Fruit fly (Drosophila melanogaster): ENCODE data around the gene dpr16.

dpr16 gene

DNA sequence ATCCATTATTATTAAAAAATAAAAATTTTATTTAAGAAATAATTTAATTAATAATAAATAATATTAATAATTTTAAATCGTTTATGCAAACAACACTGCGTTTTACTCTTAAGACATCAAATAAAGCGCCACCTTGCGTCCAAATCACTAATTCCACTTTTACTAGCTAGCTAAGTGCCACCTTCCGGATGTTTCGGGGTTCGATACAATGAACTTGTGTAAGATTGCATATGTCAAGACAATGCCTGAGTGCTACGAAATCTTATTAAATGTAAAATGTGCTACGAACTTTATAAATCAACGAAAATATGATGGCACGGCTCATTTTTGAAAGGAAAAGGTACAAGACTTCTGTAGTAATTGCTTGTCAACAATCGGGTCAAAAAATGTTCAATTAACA, 23.8 kb upstream of the dpr16 start (continued):
- TF ChIP-seq Mrtf (GFP tag; IDR thresholded peaks at IDR 0.05) (no peak), dpn (GFP tag; optimal IDR thresholded peaks at IDR 0.05) (peak; percentile 79 to 80), CG17328 (GFP tag; IDR thresholded peaks at IDR 0.05) (no peak), CG11093 (GFP tag; IDR thresholded peaks at IDR 0.05) (no peak; the same call in 2 of the 3 replicates), pzg (GFP tag; optimal IDR thresholded peaks at IDR 0.05) (peak; percentile 53), lab (GFP tag; optimal IDR thresholded peaks at IDR 0.05) (peak; percentile 46), corto (GFP tag; optimal IDR thresholded peaks at IDR 0.05) (no peak), Max (GFP tag; optimal IDR thresholded peaks at IDR 0.05) (peak; percentile 5), Awh (GFP tag; IDR thresholded peaks at IDR 0.05) (peak; percentile 60; the same call in 1 of the 2 replicates), CG18476 (GFP tag; optimal IDR thresholded peaks at IDR 0.05) (peak; percentile 36), CG17359 (tag; optimal IDR thresholded peaks at IDR 0.05) (peak; percentile 71), CG43689 (GFP tag; IDR thresholded peaks at IDR 0.05) (0 out of 2 replicates have a peak, but pooled peaks have one; percentile 16), CG10979 (tag; optimal IDR thresholded peaks at IDR 0.05) (peak; percentile 65), aop (GFP tag; IDR thresholded peaks at IDR 0.05) (no peak), cas (GFP tag; IDR thresholded peaks at IDR 0.05) (peak; percentile 42; the same call in 1 of the 2 replicates), CG15479 (GFP tag; optimal IDR thresholded peaks at IDR 0.05) (no peak), Fer1 (GFP tag; optimal IDR thresholded peaks at IDR 0.05) (peak; percentile 31), CG12155 (GFP tag; optimal IDR thresholded peaks at IDR 0.05) (peak; percentile 55), ken (GFP tag; IDR thresholded peaks at IDR 0.05) (peak; percentile 69), CG15073 (GFP tag; optimal IDR thresholded peaks at IDR 0.05) (no peak), dmrt99B (tag; optimal IDR thresholded peaks at IDR 0.05) (peak; percentile 22), Elba2 (GFP tag; optimal IDR thresholded peaks at IDR 0.05) (peak; percentile 40), Hmr (GFP tag; optimal IDR thresholded peaks at IDR 0.05) (peak; percentile 85), gfzf (GFP tag; optimal IDR thresholded peaks at IDR 0.05) (peak; percentile 39), CG4854 (GFP tag; optimal IDR thresholded peaks at IDR 0.05) (peak; percentile 47), lola (GFP tag; optimal IDR thresholded peaks at IDR 0.05) (no peak), maf-S (GFP tag; optimal IDR thresholded peaks at IDR 0.05) (peak; percentile 61), HLH54F (GFP tag; optimal IDR thresholded peaks at IDR 0.05) (peak; percentile 64), CG10147 (GFP tag; optimal IDR thresholded peaks at IDR 0.05) (peak; percentile 50), pum (GFP tag; optimal IDR thresholded peaks at IDR 0.05) (peak; percentile 67), CG2202 (tag; optimal IDR thresholded peaks at IDR 0.05) (peak; percentile 6), CG13296 (GFP tag; optimal IDR thresholded peaks at IDR 0.05) (no peak), NfI (GFP tag; optimal IDR thresholded peaks at IDR 0.05) (peak; percentile 68), Doc2 (GFP tag; IDR thresholded peaks at IDR 0.05) (no peak), CG17186 (GFP tag; optimal IDR thresholded peaks at IDR 0.05) (no peak), CG11398 (GFP tag; optimal IDR thresholded peaks at IDR 0.05) (no peak), CG18599 (GFP tag; optimal IDR thresholded peaks at IDR 0.05) (peak; percentile 37), CG2712 (tag; optimal IDR thresholded peaks at IDR 0.05) (peak; percentile 74), unc-4 (GFP tag; IDR thresholded peaks at IDR 0.05; ENCODE audit: partially characterized antibody) (no peak), CG8478 (optimal IDR thresholded peaks at IDR 0.05) (no peak), CG31441 (GFP tag; IDR thresholded peaks at IDR 0.05) (peak; percentile 50; the same call in 1 of the 2 replicates), hbn (GFP tag; IDR thresholded peaks at IDR 0.05; ENCODE audit: partially characterized antibody) (no peak), CG12744 (GFP tag; optimal IDR thresholded peaks at IDR 0.05) (peak; percentile 63), ranshi (GFP tag; IDR thresholded peaks at IDR 0.05) (peak; percentile 62; the same call in 1 of the 2 replicates), CG4328 (GFP tag; optimal IDR thresholded peaks at IDR 0.05) (no peak), da (GFP tag; optimal IDR thresholded peaks at IDR 0.05) (peak; percentile 36), CG3847 (GFP tag; IDR thresholded peaks at IDR 0.05) (peak; percentile 70), tna (GFP tag; IDR thresholded peaks at IDR 0.05; ENCODE audit: partially characterized antibody) (no peak), pfk (GFP tag; optimal IDR thresholded peaks at IDR 0.05) (peak; percentile 27), Nf-YA (GFP tag; IDR thresholded peaks at IDR 0.05) (no peak)

All from whole organism, embryonic.